Worm (Caenorhabditis elegans): ENCODE measurements around the gene mnat-1.

mnat-1 gene

DNA sequence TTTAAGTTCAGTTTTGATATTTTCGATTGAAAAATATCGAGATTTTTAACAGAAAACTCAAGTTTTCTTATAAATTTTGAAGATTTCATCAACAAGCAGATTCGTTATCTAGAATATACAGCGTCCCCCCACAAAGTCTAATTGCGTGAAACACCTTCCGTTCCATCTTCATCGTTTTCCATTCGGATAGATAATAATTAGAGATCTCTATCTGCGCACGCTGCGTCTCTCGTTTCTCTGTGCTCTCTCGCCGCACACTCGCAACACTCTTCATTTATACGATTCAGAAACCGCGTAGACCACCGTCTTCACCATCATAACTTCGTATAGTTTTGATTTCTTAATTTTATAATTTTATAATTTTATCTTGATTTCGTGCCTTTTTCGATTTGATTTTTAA is 41.7 kb downstream of the mnat-1 start:
- TF ChIP-seq unc-62 (GFP tag; optimal IDR thresholded peaks at IDR 0.05 in 1 of 2), result peak in 1 of 2 experiments; percentile 37
- no peak for TF ChIP-seq unc-62 (tag; optimal IDR thresholded peaks at IDR 0.05)
- no peak for TF ChIP-seq nhr-111 (GFP tag; optimal IDR thresholded peaks at IDR 0.05)
- no peak for TF ChIP-seq nhr-28 (tag; optimal IDR thresholded peaks at IDR 0.05)
- TF ChIP-seq zfp-3 (GFP tag; conservative IDR thresholded peaks at IDR 0.05), result no peak
- TF ChIP-seq hif-1 (tag; optimal IDR thresholded peaks at IDR 0.05), result no peak
- TF ChIP-seq unc-39 (tag; optimal IDR thresholded peaks at IDR 0.05), result no peak

DNA sequence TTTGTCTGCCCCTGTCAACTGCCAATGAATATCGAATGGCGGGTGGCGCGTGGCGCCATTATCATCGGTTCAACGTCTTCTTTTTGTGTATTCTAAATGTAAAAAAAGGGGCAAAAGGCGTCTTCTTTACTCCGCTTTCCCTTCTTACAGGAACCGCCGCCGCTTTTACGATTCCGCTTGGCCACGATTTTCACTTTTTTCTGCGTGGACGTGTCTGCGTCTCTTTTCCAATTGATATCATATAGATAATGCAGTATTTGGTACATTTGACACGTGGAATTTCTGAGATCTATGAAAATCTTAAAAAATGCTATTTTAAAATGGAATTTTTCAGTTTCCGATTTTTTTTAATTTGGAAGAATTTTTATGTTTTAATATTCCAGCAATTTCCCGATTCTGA is 42.9 kb downstream of the mnat-1 start:
- TF ChIP-seq mxl-3 (GFP tag; optimal IDR thresholded peaks at IDR 0.05), result peak; percentile 9
- TF ChIP-seq tag-97 (GFP tag; IDR thresholded peaks at IDR 0.05), result no peak

DNA sequence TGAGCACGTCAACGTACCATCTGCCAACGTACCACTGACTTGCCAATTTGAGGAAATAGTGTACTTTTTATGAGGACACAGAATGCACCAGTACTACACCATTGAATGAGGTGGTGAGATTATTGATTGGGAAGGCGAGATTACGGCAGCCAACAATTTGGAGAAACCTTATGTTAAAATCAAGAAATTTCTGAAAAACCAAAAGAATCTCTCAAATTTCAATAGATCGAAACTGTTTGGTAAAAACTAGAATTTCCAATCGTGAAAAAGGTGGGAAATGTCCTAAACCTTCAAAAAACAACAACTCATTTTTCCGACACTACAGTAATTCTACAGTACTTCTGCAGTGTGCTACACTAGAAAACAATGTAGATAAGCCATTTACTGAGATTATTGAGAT is 46.5 kb downstream of the mnat-1 start, which contains the start of gene ceh-86:
TSS of gene ceh-86 (minus strand) at position 101 of the 400 bp plus-strand sequence.
- TF ChIP-seq spr-3 (GFP tag; optimal IDR thresholded peaks at IDR 0.05) (no peak), daf-12 (tag; optimal IDR thresholded peaks at IDR 0.05) (no peak)

All from whole organism, L4 larva.